Comparison of ENCODE assay signal across 7 worm cellular contexts in the genomic region with DNA sequence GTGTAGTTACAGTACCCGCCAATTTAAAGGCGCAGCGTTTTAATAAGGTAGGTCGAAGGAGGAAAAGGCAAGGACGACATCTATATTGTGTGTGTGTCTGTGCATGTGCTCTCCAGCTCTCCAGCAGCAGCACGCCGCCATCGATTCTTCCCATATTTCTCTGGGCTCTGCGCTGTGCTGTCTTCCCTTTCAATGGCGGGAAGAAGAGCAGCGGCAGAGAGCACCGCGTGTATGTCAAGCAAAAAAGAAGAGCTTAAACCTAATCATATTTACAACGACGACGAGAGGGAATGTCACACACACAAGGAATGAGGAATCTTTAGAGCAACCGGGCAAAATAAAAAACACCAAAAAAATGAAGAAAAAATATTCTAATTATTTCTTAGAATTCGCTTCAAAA.
TF ChIP-seq lines count a peak whose summit lies in the region.

No protein-coding gene starts in this region.

TF ChIP-seq in whole organism, L1 larva, 84 proteins besides CTCF, POLR2A, EP300 and RAD21 (continues in another document):
- TF ChIP-seq elt-2 (tag; optimal IDR thresholded peaks at IDR 0.05; lab: Kevin White, UChicago) (no peak), fkh-10 (GFP tag; optimal IDR thresholded peaks at IDR 0.05; lab: Kevin White, UChicago) (peak; percentile 29), dpl-1 (GFP tag; optimal IDR thresholded peaks at IDR 0.05; lab: Kevin White, UChicago) (peak in 1 of 3 experiments; percentile 49), C16A3.4 (tag; optimal IDR thresholded peaks at IDR 0.05; lab: Kevin White, UChicago) (no peak), fkh-8 (tag; optimal IDR thresholded peaks at IDR 0.05; lab: Kevin White, UChicago) (peak; percentile 18), zip-4 (GFP tag; optimal IDR thresholded peaks at IDR 0.05; lab: Kevin White, UChicago) (no peak), efl-1 (optimal IDR thresholded peaks at IDR 0.05; lab: Kevin White, UChicago) (peak; percentile 15 to 35), efl-1 (GFP tag; optimal IDR thresholded peaks at IDR 0.05 in 1 of 2; lab: Kevin White, UChicago) (no peak), lin-35 (GFP tag; optimal IDR thresholded peaks at IDR 0.05; lab: Kevin White, UChicago) (peak in 1 of 2 experiments; percentile 34), mab-9 (GFP tag; IDR thresholded peaks at IDR 0.05; lab: Robert Waterston, UW) (no peak), lsy-2 (tag; optimal IDR thresholded peaks at IDR 0.05; lab: Kevin White, UChicago) (peak in 1 of 2 experiments; percentile 58), ceh-90 (tag; optimal IDR thresholded peaks at IDR 0.05; lab: Kevin White, UChicago) (no peak)

TF ChIP-seq in whole organism, L2 larva, 48 proteins besides CTCF, POLR2A, EP300 and RAD21:
- no peak for TF ChIP-seq fos-1 (tag; optimal IDR thresholded peaks at IDR 0.05; lab: Kevin White, UChicago)
- TF ChIP-seq crh-2 (tag; optimal IDR thresholded peaks at IDR 0.05; lab: Kevin White, UChicago): peak; percentile 26
- TF ChIP-seq nhr-129 (tag; optimal IDR thresholded peaks at IDR 0.05; lab: Kevin White, UChicago): peak; percentile 47
- TF ChIP-seq unc-55 (GFP tag; optimal IDR thresholded peaks at IDR 0.05; lab: Kevin White, UChicago): peak; percentile 39
- peak in 1 of 2 experiments; percentile 53 for TF ChIP-seq lsy-2 (tag; optimal IDR thresholded peaks at IDR 0.05; lab: Kevin White, UChicago)
- peak; percentile 71 for TF ChIP-seq zag-1 (tag; optimal IDR thresholded peaks at IDR 0.05; lab: Kevin White, UChicago)
- TF ChIP-seq lin-11 (tag; optimal IDR thresholded peaks at IDR 0.05; lab: Kevin White, UChicago): peak; percentile 25
- TF ChIP-seq C34F6.9 (tag; optimal IDR thresholded peaks at IDR 0.05; lab: Kevin White, UChicago): peak; percentile 45
- TF ChIP-seq gmeb-1 (tag; optimal IDR thresholded peaks at IDR 0.05; lab: Kevin White, UChicago): no peak

TF ChIP-seq in whole organism, L3 larva, 47 proteins besides CTCF, POLR2A, EP300 and RAD21:
- TF ChIP-seq fkh-10 (GFP tag; optimal IDR thresholded peaks at IDR 0.05; lab: Kevin White, UChicago) (peak; percentile 35), eor-1 (tag; optimal IDR thresholded peaks at IDR 0.05; lab: Kevin White, UChicago) (no peak), nfya-1 (tag; optimal IDR thresholded peaks at IDR 0.05; lab: Kevin White, UChicago; ENCODE audit: insufficient read depth) (peak; percentile 59), lin-15B (tag; optimal IDR thresholded peaks at IDR 0.05; lab: Kevin White, UChicago) (peak; percentile 33), pha-4 (tag; optimal IDR thresholded peaks at IDR 0.05; lab: Kevin White, UChicago) (no peak), hmg-11 (tag; optimal IDR thresholded peaks at IDR 0.05; lab: Kevin White, UChicago) (peak; percentile 56)
TF ChIP-seq in whole organism, L3 larva: peak in this region for 4.

TF ChIP-seq in whole organism, L4 larva, 104 proteins besides CTCF, POLR2A, EP300 and RAD21 (continues in another document):
- no peak for TF ChIP-seq hlh-11 (tag; optimal IDR thresholded peaks at IDR 0.05; lab: Kevin White, UChicago)
- TF ChIP-seq lin-13 (GFP tag; optimal IDR thresholded peaks at IDR 0.05; lab: Kevin White, UChicago): no peak
- no peak for TF ChIP-seq ZK546.5 (tag; optimal IDR thresholded peaks at IDR 0.05; lab: Kevin White, UChicago)
- TF ChIP-seq Y75B8A.6 (GFP tag; IDR thresholded peaks at IDR 0.05; lab: Robert Waterston, UW): no peak
- TF ChIP-seq mdl-1 (tag; optimal IDR thresholded peaks at IDR 0.05; lab: Kevin White, UChicago): peak in 1 of 2 experiments; percentile 68
- TF ChIP-seq mes-2 (tag; optimal IDR thresholded peaks at IDR 0.05; lab: Kevin White, UChicago; ENCODE audit: poor library complexity, severe bottlenecking): peak; percentile 21
- 0 out of 2 replicates have a peak, but pooled peaks have one; percentile 39 for TF ChIP-seq vab-7 (GFP tag; IDR thresholded peaks at IDR 0.05; lab: Robert Waterston, UW)
- peak; percentile 20; the same call in 1 of the 2 replicates for TF ChIP-seq set-16 (GFP tag; IDR thresholded peaks at IDR 0.05; lab: Robert Waterston, UW)
- no peak for TF ChIP-seq daf-19 (GFP tag; conservative IDR thresholded peaks at IDR 0.05; lab: Robert Waterston, UW)
- peak; percentile 60; the same call in 1 of the 2 replicates for TF ChIP-seq hmg-1.1 (GFP tag; IDR thresholded peaks at IDR 0.05; lab: Robert Waterston, UW)
- TF ChIP-seq saeg-2 (GFP tag; IDR thresholded peaks at IDR 0.05; lab: Robert Waterston, UW): no peak
- TF ChIP-seq lsy-2 (tag; optimal IDR thresholded peaks at IDR 0.05; lab: Kevin White, UChicago): peak in 1 of 2 experiments; percentile 26
- TF ChIP-seq fkh-10 (GFP tag; optimal IDR thresholded peaks at IDR 0.05; lab: Kevin White, UChicago): peak; percentile 38
- no peak for TF ChIP-seq nhr-25 (tag; optimal IDR thresholded peaks at IDR 0.05; lab: Kevin White, UChicago; ENCODE audit: borderline replicate concordance, insufficient read depth)

TF ChIP-seq in whole organism, late embryonic, 69 proteins besides CTCF, POLR2A, EP300 and RAD21:
- TF ChIP-seq unc-42 (tag; optimal IDR thresholded peaks at IDR 0.05; lab: Kevin White, UChicago): peak; percentile 92
- TF ChIP-seq ceh-30 (tag; optimal IDR thresholded peaks at IDR 0.05; lab: Kevin White, UChicago): no peak
- TF ChIP-seq ceh-48 (tag; optimal IDR thresholded peaks at IDR 0.05; lab: Kevin White, UChicago): peak; percentile 72
- no peak for TF ChIP-seq pros-1 (tag; optimal IDR thresholded peaks at IDR 0.05; lab: Kevin White, UChicago)
- no peak for TF ChIP-seq hlh-30 (tag; optimal IDR thresholded peaks at IDR 0.05; lab: Kevin White, UChicago; ENCODE audit: insufficient read depth)
- TF ChIP-seq pha-2 (tag; optimal IDR thresholded peaks at IDR 0.05; lab: Kevin White, UChicago): no peak
- TF ChIP-seq C08G9.2 (tag; optimal IDR thresholded peaks at IDR 0.05; lab: Kevin White, UChicago): no peak
TF ChIP-seq in whole organism, late embryonic: peak in this region for 2.

TF ChIP-seq in whole organism, mixed stage, embryonic, 35 proteins besides CTCF, POLR2A, EP300 and RAD21:
- no peak for TF ChIP-seq flh-1 (GFP tag; optimal IDR thresholded peaks at IDR 0.05; lab: Kevin White, UChicago)
- peak; percentile 90 for TF ChIP-seq ces-1 (GFP tag; optimal IDR thresholded peaks at IDR 0.05; lab: Kevin White, UChicago)
- TF ChIP-seq ceh-43 (GFP tag; optimal IDR thresholded peaks at IDR 0.05; lab: Kevin White, UChicago): no peak

TF ChIP-seq in whole organism, young adult, 124 proteins besides CTCF, POLR2A, EP300 and RAD21:
- TF ChIP-seq ceh-58 (GFP tag; IDR thresholded peaks at IDR 0.05; lab: Robert Waterston, UW) (0 out of 2 replicates have a peak, but pooled peaks have one; percentile 18), egrh-3 (GFP tag; IDR thresholded peaks at IDR 0.05; lab: Robert Waterston, UW) (peak; percentile 32; the same call in 1 of the 2 replicates), ztf-25 (GFP tag; IDR thresholded peaks at IDR 0.05; lab: Robert Waterston, UW) (no peak), ztf-28 (GFP tag; IDR thresholded peaks at IDR 0.05; lab: Robert Waterston, UW) (no peak), rpc-1 (optimal IDR thresholded peaks at IDR 0.05; lab: Kevin White, UChicago) (no peak), rpc-1 (tag; optimal IDR thresholded peaks at IDR 0.05; lab: Kevin White, UChicago) (no peak), zfh-2 (GFP tag; conservative IDR thresholded peaks at IDR 0.05; lab: Robert Waterston, UW) (peak; percentile 61), repo-1 (tag; optimal IDR thresholded peaks at IDR 0.05; lab: Kevin White, UChicago) (no peak)
